Worm (Caenorhabditis elegans) whole organism, L4 larva: ENCODE measurements around the gene gst-6.

Experiments used
- F26F4.8 ChIP-seq: fragments of 200-800 bp; sonication (Bioruptor generic); conservative IDR thresholded peaks from 2 replicates; pipeline ENCODE4 v1.3.6; 2022; ENCODE audit warnings: missing genetic modification characterization, missing compliant biosample characterization
- F44E2.7 ChIP-seq: fragments of 200-800 bp; sonication (Bioruptor generic); IDR thresholded peaks from 2 replicates; pipeline ENCODE4 v2.1.2; 2022; ENCODE audit warnings: missing genetic modification characterization, missing compliant biosample characterization
- T20F7.1 ChIP-seq: fragments of 200-800 bp; sonication (Bioruptor generic); optimal IDR thresholded peaks from 2 replicates; lab custom pipeline; 2018; ENCODE audit warnings: mild to moderate bottlenecking, missing genetic modification characterization, missing compliant biosample characterization
- aha-1 ChIP-seq: fragments of 150-350 bp; peaks from one replicate; lab custom pipeline; 2014; ENCODE audit warnings: missing biosample characterization, missing genetic modification characterization
- aly-2 ChIP-seq: sonication (generic microtip); optimal IDR thresholded peaks from 2 replicates; lab custom pipeline; 2018; ENCODE audit warnings: missing biosample characterization, missing genetic modification characterization
- ama-1 ChIP-seq: fragments of 150-350 bp; optimal IDR thresholded peaks from 2 replicates; lab custom pipeline; 2014; ENCODE audit warnings: inconsistent platforms, mixed read lengths
- attf-4 ChIP-seq: sonication (generic microtip); optimal IDR thresholded peaks from 3 replicates; lab custom pipeline; 2017; ENCODE audit warnings: missing biosample characterization, missing genetic modification characterization
- ceh-20 ChIP-seq: fragments of 200-800 bp; sonication (Bioruptor generic); IDR thresholded peaks from 2 replicates; pipeline ENCODE4 v1.3.6; 2022; ENCODE audit warnings: missing genetic modification reagents, missing genetic modification characterization, missing compliant biosample characterization
- ces-1 ChIP-seq: fragments of 150-350 bp; sonication (generic microtip); optimal IDR thresholded peaks from 4 replicates; lab custom pipeline; 2014; ENCODE audit warnings: missing biosample characterization, missing genetic modification reagents, missing genetic modification characterization
- daf-12 ChIP-seq: fragments of 150-350 bp; optimal IDR thresholded peaks from 2 replicates; lab custom pipeline; 2014; ENCODE audit warnings: missing biosample characterization, missing genetic modification reagents, missing genetic modification characterization
- daf-16 ChIP-seq, 3 experiments: sonication (generic microtip); optimal IDR thresholded peaks; 2 replicates each; lab custom pipeline; 2016 to 2017; ENCODE audit warnings: missing genetic modification characterization in 3 of 3, missing genetic modification reagents in 3 of 3, mild to moderate bottlenecking in 2 of 3, missing compliant biosample characterization in 2 of 3, missing biosample characterization in 1 of 3, moderate library complexity in 1 of 3
- daf-19 ChIP-seq: fragments of 200-800 bp; sonication (Bioruptor generic); conservative IDR thresholded peaks from 2 replicates; pipeline ENCODE4 v1.3.6; 2022; ENCODE audit warnings: missing genetic modification characterization, missing compliant biosample characterization
- dmd-6 ChIP-seq: fragments of 200-800 bp; sonication (Bioruptor generic); IDR thresholded peaks from 2 replicates; pipeline ENCODE4 v1.3.6; 2022; ENCODE audit warnings: missing genetic modification reagents, missing genetic modification characterization, missing compliant biosample characterization
- dmd-9 ChIP-seq: fragments of 200-800 bp; sonication (Bioruptor generic); IDR thresholded peaks from 2 replicates; pipeline ENCODE4 v1.3.6; 2022; ENCODE audit warnings: missing genetic modification reagents, missing genetic modification characterization, missing compliant biosample characterization
- dpl-1 ChIP-seq: fragments of 150-350 bp; optimal IDR thresholded peaks from 2 replicates; lab custom pipeline; 2014; ENCODE audit warnings: missing biosample characterization, missing genetic modification reagents, missing genetic modification characterization
- dve-1 ChIP-seq: sonication (generic microtip); optimal IDR thresholded peaks from 2 replicates; lab custom pipeline; 2017; ENCODE audit warnings: antibody characterized with exemption, mild to moderate bottlenecking, missing genetic modification characterization, missing compliant biosample characterization; ENCODE audit not compliant: insufficient read depth
- fkh-10 ChIP-seq: fragments of 150-350 bp; optimal IDR thresholded peaks from 2 replicates; lab custom pipeline; 2014; ENCODE audit warnings: missing biosample characterization, missing genetic modification reagents, missing genetic modification characterization
- fos-1 ChIP-seq: fragments of 150-350 bp; optimal IDR thresholded peaks from 2 replicates; lab custom pipeline; 2014; ENCODE audit warnings: missing biosample characterization, missing genetic modification characterization
- hif-1 ChIP-seq, 2 experiments: sonication (generic microtip); optimal IDR thresholded peaks; 2 replicates each; lab custom pipeline; 2016 to 2017; ENCODE audit warnings: missing compliant biosample characterization in 2 of 2, missing genetic modification characterization in 2 of 2, missing genetic modification reagents in 2 of 2, missing genotype in 2 of 2, mild to moderate bottlenecking in 1 of 2
- hlh-11 ChIP-seq: fragments of 200-800 bp; sonication (Bioruptor generic); optimal IDR thresholded peaks from 2 replicates; lab custom pipeline; 2018; ENCODE audit warnings: mild to moderate bottlenecking, missing genetic modification characterization, missing compliant biosample characterization
- hlh-30 ChIP-seq: sonication (generic microtip); optimal IDR thresholded peaks from 2 replicates; lab custom pipeline; 2017; ENCODE audit warnings: antibody characterized with exemption, mild to moderate bottlenecking, missing genetic modification characterization, missing compliant biosample characterization; ENCODE audit not compliant: insufficient read depth
- lin-13 ChIP-seq: fragments of 150-350 bp; optimal IDR thresholded peaks from 2 replicates; lab custom pipeline; 2014; ENCODE audit warnings: missing biosample characterization, missing genetic modification reagents, missing genetic modification characterization
- lin-15B ChIP-seq: fragments of 150-350 bp; sonication (generic microtip); optimal IDR thresholded peaks from 3 replicates; lab custom pipeline; 2014; ENCODE audit warnings: missing biosample characterization, missing genetic modification characterization
- lin-29 ChIP-seq: fragments of 200-800 bp; sonication (Bioruptor generic); IDR thresholded peaks from 2 replicates; pipeline ENCODE4 v1.3.6; 2022; ENCODE audit warnings: missing genetic modification reagents, missing genetic modification characterization, missing compliant biosample characterization
- lin-39 ChIP-seq: fragments of 150-350 bp; optimal IDR thresholded peaks from 2 replicates; lab custom pipeline; 2014; ENCODE audit warnings: missing biosample characterization, missing genetic modification reagents, missing genetic modification characterization
- lsy-2 ChIP-seq, 2 experiments: fragments of 150-350 bp in 1 of 2; sonication (generic microtip) in 1 of 2; optimal IDR thresholded peaks; 2 replicates each; lab custom pipeline; 2014 to 2017; ENCODE audit warnings: missing biosample characterization in 2 of 2, missing genetic modification characterization in 2 of 2
- mdl-1 ChIP-seq, 2 experiments: fragments of 150-350 bp in 1 of 2; sonication (generic microtip) in 1 of 2; optimal IDR thresholded peaks; 2 replicates each; lab custom pipeline; 2014 to 2017; ENCODE audit warnings: missing biosample characterization in 2 of 2, missing genetic modification characterization in 2 of 2
- mdt-29 ChIP-seq: fragments of 200-800 bp; sonication (Bioruptor generic); IDR thresholded peaks from 2 replicates; pipeline ENCODE4 v1.3.6; 2022; ENCODE audit warnings: missing genetic modification reagents, missing genetic modification characterization, missing compliant biosample characterization
- mxl-3 ChIP-seq: fragments of 200-800 bp; sonication (Bioruptor generic); optimal IDR thresholded peaks from 2 replicates; lab custom pipeline; 2018; ENCODE audit warnings: mild to moderate bottlenecking, missing genetic modification characterization, missing compliant biosample characterization
- nhr-28 ChIP-seq: fragments of 150-350 bp; optimal IDR thresholded peaks from 2 replicates; lab custom pipeline; 2014; ENCODE audit warnings: missing biosample characterization, missing genetic modification characterization
- pha-4 ChIP-seq, 2 experiments: fragments of 150-350 bp in 1 of 2; fragments of 200-800 bp in 1 of 2; sonication (Bioruptor generic) in 1 of 2; IDR thresholded peaks in 1 of 2; optimal IDR thresholded peaks in 1 of 2; 2 replicates each; pipeline versions ENCODE4 v1.3.6 to Lab custom; 2014 to 2022; ENCODE audit warnings: missing genetic modification characterization in 2 of 2, missing genetic modification reagents in 2 of 2, missing biosample characterization in 1 of 2, missing compliant biosample characterization in 1 of 2
- php-3 ChIP-seq: fragments of 200-800 bp; sonication (Bioruptor generic); IDR thresholded peaks from 2 replicates; pipeline ENCODE4 v1.3.6; 2022; ENCODE audit warnings: missing genetic modification reagents, missing genetic modification characterization, missing compliant biosample characterization
- pqm-1 ChIP-seq: sonication (generic microtip); optimal IDR thresholded peaks from 2 replicates; lab custom pipeline; 2017; ENCODE audit warnings: missing biosample characterization, missing genetic modification characterization
- rbr-2 ChIP-seq: sonication (generic microtip); optimal IDR thresholded peaks from 2 replicates; lab custom pipeline; 2016; ENCODE audit warnings: missing genotype, missing genetic modification characterization, missing compliant biosample characterization
- saeg-2 ChIP-seq: fragments of 200-800 bp; sonication (Bioruptor generic); IDR thresholded peaks from 2 replicates; pipeline ENCODE4 v1.3.6; 2022; ENCODE audit warnings: missing genetic modification reagents, missing genetic modification characterization, missing compliant biosample characterization
- set-16 ChIP-seq: fragments of 200-800 bp; sonication (Bioruptor generic); IDR thresholded peaks from 2 replicates; pipeline ENCODE4 v1.3.6; 2022; ENCODE audit warnings: missing genetic modification reagents, missing genetic modification characterization, missing compliant biosample characterization
- skn-1 ChIP-seq: fragments of 150-350 bp; optimal IDR thresholded peaks from 2 replicates; lab custom pipeline; 2014; ENCODE audit warnings: missing biosample characterization, missing genetic modification characterization
- tag-97 ChIP-seq: fragments of 200-800 bp; sonication (Bioruptor generic); IDR thresholded peaks from 2 replicates; pipeline ENCODE4 v1.3.6; 2022; ENCODE audit warnings: missing genetic modification characterization, missing compliant biosample characterization
- tra-1 ChIP-seq: fragments of 200-800 bp; sonication (Bioruptor generic); IDR thresholded peaks from 2 replicates; pipeline ENCODE4 v1.3.6; 2022; ENCODE audit warnings: missing genetic modification reagents, missing genetic modification characterization, missing compliant biosample characterization
- unc-62 ChIP-seq, 3 experiments: fragments of 150-350 bp in 1 of 3; sonication (generic microtip); optimal IDR thresholded peaks in 2 of 3; peaks in 1 of 3; 1 replicate in 1 of 3; 2 replicates in 2 of 3; lab custom pipeline; 2014 to 2017; ENCODE audit warnings: missing biosample characterization in 3 of 3, missing genetic modification characterization in 3 of 3, missing genetic modification reagents in 3 of 3, missing genotype in 1 of 3
- vab-7 ChIP-seq: fragments of 200-800 bp; sonication (Bioruptor generic); IDR thresholded peaks from 2 replicates; pipeline ENCODE4 v1.3.6; 2022; ENCODE audit warnings: missing genetic modification reagents, missing genetic modification characterization, missing compliant biosample characterization
- zag-1 ChIP-seq: fragments of 150-350 bp; optimal IDR thresholded peaks from 2 replicates; lab custom pipeline; 2014; ENCODE audit warnings: missing biosample characterization, missing genetic modification characterization
- zfp-2 ChIP-seq: sonication (generic microtip); optimal IDR thresholded peaks from 2 replicates; lab custom pipeline; 2016; ENCODE audit warnings: mild to moderate bottlenecking, missing genetic modification characterization, missing compliant biosample characterization
- zip-2 ChIP-seq: fragments of 150-350 bp; optimal IDR thresholded peaks from 2 replicates; lab custom pipeline; 2014; ENCODE audit warnings: missing biosample characterization, missing genetic modification characterization

Gene gst-6

ce11 chrII:4851594-4852106 is 28.0 kb upstream of the gst-6 start, which contains the start of gene dnj-9 (continued):
- TF ChIP-seq tra-1 (GFP tag; lab: Robert Waterston, UW): peak; percentile 86; the same call in 1 of the 2 replicates
- no peak for TF ChIP-seq F44E2.7 (GFP tag; lab: Robert Waterston, UW)
- TF ChIP-seq php-3 (GFP tag; lab: Robert Waterston, UW): peak; percentile 80
- peak; percentile 52 to 72 for TF ChIP-seq hif-1 (tag; optimal IDR thresholded peaks at IDR 0.05; lab: Kevin White, UChicago)
- TF ChIP-seq fos-1 (tag; lab: Kevin White, UChicago): no peak
- TF ChIP-seq lin-15B (tag; lab: Kevin White, UChicago): peak; percentile 50
- TF ChIP-seq zfp-2 (tag; lab: Kevin White, UChicago): peak; percentile 65
- TF ChIP-seq dpl-1 (GFP tag; lab: Kevin White, UChicago): peak; percentile 100
- TF ChIP-seq set-16 (GFP tag; lab: Robert Waterston, UW): no peak

DNA sequence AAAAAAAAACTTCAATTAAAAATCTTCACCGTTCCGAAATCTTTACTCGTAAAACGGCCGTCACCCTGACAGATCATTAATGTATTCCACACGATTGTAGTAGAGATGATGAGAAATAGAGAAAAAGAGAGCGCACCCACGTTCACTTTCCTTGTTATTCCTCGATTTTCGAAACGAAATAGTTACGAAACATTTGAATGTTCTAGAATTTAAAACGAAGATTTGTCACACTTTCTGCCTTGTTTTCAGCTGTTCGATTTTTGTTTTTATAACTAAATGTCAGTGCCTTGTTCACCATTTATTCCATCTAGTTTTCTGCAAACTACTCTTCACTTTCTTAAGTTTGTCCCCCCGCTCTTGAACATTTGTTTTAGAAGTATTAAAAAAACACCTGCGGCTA is 24.9 kb upstream of the gst-6 start:
- TF ChIP-seq zag-1 (no peak), ces-1 (no peak), attf-4 (no peak), zip-2 (tag; lab: Kevin White, UChicago) (no peak), pqm-1 (tag; lab: Kevin White, UChicago) (no peak), unc-62 (GFP tag; optimal IDR thresholded peaks at IDR 0.05 in 1 of 2; lab: Kevin White, UChicago) (peak in 1 of 2 experiments; percentile 60), unc-62 (tag; optimal IDR thresholded peaks at IDR 0.05; lab: Kevin White, UChicago) (no peak), daf-16 (GFP tag; optimal IDR thresholded peaks at IDR 0.05; lab: Kevin White, UChicago) (no peak), daf-16 (tag; optimal IDR thresholded peaks at IDR 0.05; lab: Kevin White, UChicago) (peak; percentile 11), nhr-28 (peak; percentile 18)

- no peak for TF ChIP-seq vab-7 (GFP tag; lab: Robert Waterston, UW)
- no peak for TF ChIP-seq skn-1 (tag; lab: Kevin White, UChicago)
- no peak for TF ChIP-seq lin-29 (GFP tag; lab: Robert Waterston, UW)
- no peak for TF ChIP-seq rbr-2 (tag; lab: Kevin White, UChicago)
- TF ChIP-seq tag-97 (GFP tag; lab: Robert Waterston, UW): 0 out of 2 replicates have a peak, but pooled peaks have one; percentile 75
- peak; percentile 90 for TF ChIP-seq aha-1
- TF ChIP-seq fkh-10: no peak
- peak; percentile 13 for TF ChIP-seq dpl-1 (GFP tag; lab: Kevin White, UChicago)
- TF ChIP-seq dmd-6 (GFP tag; lab: Robert Waterston, UW): 0 out of 2 replicates have a peak, but pooled peaks have one; percentile 9
- TF ChIP-seq ceh-20 (GFP tag; lab: Robert Waterston, UW): no peak
- no peak for TF ChIP-seq pha-4 (GFP tag; IDR thresholded peaks at IDR 0.05; lab: Robert Waterston, UW)
- TF ChIP-seq pha-4 (tag; optimal IDR thresholded peaks at IDR 0.05; lab: Kevin White, UChicago): no peak
- peak; percentile 48 for TF ChIP-seq ces-1
- no peak for TF ChIP-seq mxl-3
Measured at ce11 chrII:4855489-4855888, 24.2 kb upstream of the gst-6 start.

DNA sequence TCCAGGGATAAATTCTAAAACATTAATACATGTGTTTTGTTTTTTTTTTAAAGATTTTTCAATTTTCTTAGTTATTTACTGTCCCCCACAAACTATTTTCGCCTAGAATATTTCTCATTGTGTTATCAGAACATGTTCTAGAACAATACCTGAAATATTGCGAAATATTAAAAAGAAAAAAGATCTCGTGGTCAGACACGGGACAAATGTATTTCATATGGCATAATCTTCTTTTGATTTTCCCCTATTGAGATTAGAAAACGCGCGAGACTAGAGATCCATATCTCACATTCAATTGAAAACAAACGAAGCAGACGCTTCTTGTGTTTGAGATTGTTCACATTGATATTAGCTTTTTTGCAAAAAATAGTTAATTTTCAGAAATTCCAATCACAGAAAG is 23.6 kb upstream of the gst-6 start:
- TF ChIP-seq lsy-2 (tag; optimal IDR thresholded peaks at IDR 0.05; lab: Kevin White, UChicago) (peak in 1 of 2 experiments; percentile 59), mdt-29 (0 out of 2 replicates have a peak, but pooled peaks have one; percentile 58), ces-1 (no peak), dmd-9 (GFP tag; lab: Robert Waterston, UW) (no peak), T20F7.1 (GFP tag; lab: Kevin White, UChicago) (peak; percentile 32), dve-1 (peak; percentile 48), ama-1 (lab: Kevin White, UChicago) (no peak), lin-39 (tag; lab: Kevin White, UChicago) (no peak), F26F4.8 (no peak), saeg-2 (GFP tag; lab: Robert Waterston, UW) (no peak), mdl-1 (tag; optimal IDR thresholded peaks at IDR 0.05; lab: Kevin White, UChicago) (peak in 1 of 2 experiments; percentile 36), F44E2.7 (GFP tag; lab: Robert Waterston, UW) (no peak), daf-12 (no peak), daf-16 (GFP tag; optimal IDR thresholded peaks at IDR 0.05; lab: Kevin White, UChicago) (no peak), daf-16 (tag; optimal IDR thresholded peaks at IDR 0.05; lab: Kevin White, UChicago) (peak; percentile 2), hlh-11 (peak; percentile 50), nhr-28 (peak; percentile 14), daf-19 (GFP tag; lab: Robert Waterston, UW) (no peak), aha-1 (peak; percentile 13), lin-13 (GFP tag; lab: Kevin White, UChicago) (peak; percentile 19), pqm-1 (tag; lab: Kevin White, UChicago) (no peak), aly-2 (tag; lab: Kevin White, UChicago) (no peak), hlh-30 (tag; lab: Kevin White, UChicago) (peak; percentile 89)
